Fruit fly (Drosophila melanogaster) whole organism, embryonic: ENCODE data around the gene eya.

ENCODE experiments used
- Antp ChIP-seq: fragments of 200-800 bp; sonication (Bioruptor generic); optimal IDR thresholded peaks from 3 replicates; lab custom pipeline; 2016; ENCODE audit warnings: missing biosample characterization, missing genetic modification characterization
- Blimp-1 ChIP-seq: fragments of 200-800 bp; sonication (Bioruptor generic); optimal IDR thresholded peaks from 3 replicates; lab custom pipeline; 2018; ENCODE audit warnings: missing biosample characterization, missing genetic modification characterization, mild to moderate bottlenecking, moderate library complexity, missing genetic modification reagents
- CG10431 ChIP-seq: fragments of 200-800 bp; sonication (Bioruptor generic); optimal IDR thresholded peaks from 3 replicates; lab custom pipeline; 2018; ENCODE audit warnings: missing biosample characterization, mild to moderate bottlenecking, missing genetic modification characterization
- CG10462 ChIP-seq: fragments of 200-800 bp; sonication (Bioruptor generic); optimal IDR thresholded peaks from 2 replicates; lab custom pipeline; 2016; ENCODE audit warnings: missing biosample characterization, missing genetic modification characterization
- CG1233 ChIP-seq: fragments of 200-800 bp; sonication (Bioruptor generic); optimal IDR thresholded peaks from 4 replicates; lab custom pipeline; 2018; ENCODE audit warnings: missing biosample characterization, mild to moderate bottlenecking, missing genetic modification characterization
- CG14014 ChIP-seq: fragments of 200-800 bp; sonication (Bioruptor generic); IDR thresholded peaks from 2 replicates; pipeline ENCODE4 v1.3.6; 2022; ENCODE audit warnings: missing biosample characterization, missing genetic modification characterization
- CG1647 ChIP-seq: fragments of 200-800 bp; sonication (Bioruptor generic); optimal IDR thresholded peaks from 3 replicates; lab custom pipeline; 2016; ENCODE audit warnings: missing biosample characterization, missing genetic modification characterization
- CG2875 ChIP-seq: fragments of 200-800 bp; sonication (Bioruptor generic); optimal IDR thresholded peaks from 2 replicates; lab custom pipeline; 2017; ENCODE audit warnings: missing biosample characterization, mild to moderate bottlenecking, missing genetic modification characterization, missing genetic modification reagents
- CG30020 ChIP-seq: fragments of 200-800 bp; optimal IDR thresholded peaks from 2 replicates; lab custom pipeline; 2019; ENCODE audit warnings: missing biosample characterization, mild to moderate bottlenecking, missing genetic modification characterization, moderate library complexity
- CG30403 ChIP-seq: fragments of 200-800 bp; sonication (Bioruptor generic); optimal IDR thresholded peaks from 3 replicates; lab custom pipeline; 2016; ENCODE audit warnings: missing biosample characterization, missing genetic modification characterization
- CG31441 ChIP-seq: fragments of 200-800 bp; sonication (Bioruptor generic); IDR thresholded peaks from 2 replicates; pipeline ENCODE4 v1.3.6; 2022; ENCODE audit warnings: missing biosample characterization, missing genetic modification characterization
- CG3847 ChIP-seq: fragments of 200-800 bp; sonication (Bioruptor generic); IDR thresholded peaks from 2 replicates; pipeline ENCODE4 v1.3.6; 2022; ENCODE audit warnings: missing biosample characterization, missing genetic modification characterization
- CG4424 ChIP-seq: fragments of 200-800 bp; sonication (Bioruptor generic); optimal IDR thresholded peaks from 3 replicates; lab custom pipeline; 2016; ENCODE audit warnings: missing biosample characterization, missing genetic modification characterization
- CG5953 ChIP-seq: fragments of 200-800 bp; sonication (Bioruptor generic); IDR thresholded peaks from 2 replicates; pipeline ENCODE4 v1.3.6; 2022; ENCODE audit warnings: missing biosample characterization, missing genetic modification characterization
- CG6654 ChIP-seq: fragments of 200-800 bp; sonication (Bioruptor generic); optimal IDR thresholded peaks from 2 replicates; lab custom pipeline; 2017; ENCODE audit warnings: missing biosample characterization, mild to moderate bottlenecking, missing genetic modification characterization
- CG7987 ChIP-seq: fragments of 200-800 bp; sonication (Bioruptor generic); optimal IDR thresholded peaks from 2 replicates; lab custom pipeline; 2018; ENCODE audit warnings: missing biosample characterization, mild to moderate bottlenecking, missing genetic modification characterization, moderate library complexity
- CG8089 ChIP-seq: fragments of 200-800 bp; sonication (Bioruptor generic); optimal IDR thresholded peaks from 3 replicates; lab custom pipeline; 2016; ENCODE audit warnings: missing biosample characterization, missing genetic modification characterization
- CG8924 ChIP-seq: fragments of 200-800 bp; optimal IDR thresholded peaks from 3 replicates; lab custom pipeline; 2019; ENCODE audit warnings: missing biosample characterization, mild to moderate bottlenecking, missing genetic modification characterization, moderate library complexity
- CoRest ChIP-seq: fragments of 200-800 bp; sonication (Bioruptor generic); optimal IDR thresholded peaks from 3 replicates; lab custom pipeline; 2018; ENCODE audit warnings: missing biosample characterization, mild to moderate bottlenecking, missing genetic modification characterization, moderate library complexity
- Dek ChIP-seq: fragments of 200-800 bp; sonication (Bioruptor generic); optimal IDR thresholded peaks from 3 replicates; lab custom pipeline; 2019; ENCODE audit warnings: missing biosample characterization, mild to moderate bottlenecking, missing genetic modification characterization, moderate library complexity
- Doc3 ChIP-seq: fragments of 200-800 bp; sonication (Bioruptor generic); IDR thresholded peaks from 3 replicates; pipeline ENCODE4 v1.3.6; 2022; ENCODE audit warnings: missing biosample characterization, missing genetic modification characterization; ENCODE audit not compliant: partially characterized antibody
- ERR ChIP-seq: fragments of 200-800 bp; sonication (Bioruptor generic); optimal IDR thresholded peaks from 2 replicates; lab custom pipeline; 2016; ENCODE audit warnings: missing biosample characterization, missing genetic modification characterization
- Hmx ChIP-seq: fragments of 200-800 bp; sonication (Bioruptor generic); optimal IDR thresholded peaks from 2 replicates; lab custom pipeline; 2016; ENCODE audit warnings: missing biosample characterization, missing genetic modification characterization
- Nf-YC ChIP-seq: fragments of 200-800 bp; optimal IDR thresholded peaks from 3 replicates; lab custom pipeline; 2019; ENCODE audit warnings: missing biosample characterization, mild to moderate bottlenecking, missing genetic modification characterization, moderate library complexity
- NfI ChIP-seq: fragments of 200-800 bp; sonication (Bioruptor generic); optimal IDR thresholded peaks from 3 replicates; lab custom pipeline; 2018; ENCODE audit warnings: missing biosample characterization, mild to moderate bottlenecking, missing genetic modification characterization, moderate library complexity
- Oli ChIP-seq: fragments of 200-800 bp; sonication (Bioruptor generic); optimal IDR thresholded peaks from 2 replicates; lab custom pipeline; 2018; ENCODE audit warnings: missing biosample characterization, mild to moderate bottlenecking, missing genetic modification characterization, moderate library complexity
- Poxn ChIP-seq: fragments of 200-800 bp; sonication (Bioruptor generic); IDR thresholded peaks from 2 replicates; pipeline ENCODE4 v1.3.6; 2022; ENCODE audit warnings: missing biosample characterization, missing genetic modification characterization
- Side ChIP-seq: fragments of 200-800 bp; sonication (Bioruptor generic); optimal IDR thresholded peaks from 2 replicates; lab custom pipeline; 2016; ENCODE audit warnings: missing biosample characterization, missing genetic modification characterization
- Six4 ChIP-seq: fragments of 200-800 bp; sonication (Bioruptor generic); optimal IDR thresholded peaks from 2 replicates; lab custom pipeline; 2016; ENCODE audit warnings: missing biosample characterization, missing genetic modification characterization
- Sox100B ChIP-seq: fragments of 200-800 bp; sonication (Bioruptor generic); optimal IDR thresholded peaks from 3 replicates; lab custom pipeline; 2018; ENCODE audit warnings: missing biosample characterization, mild to moderate bottlenecking, missing genetic modification characterization
- Trl ChIP-seq, 3 experiments: fragments of >200 bp in 2 of 3; fragments of 200-800 bp in 1 of 3; sonication (Bioruptor generic) in 1 of 3; optimal IDR thresholded peaks; 2 replicates in 1 of 3; 3 replicates in 2 of 3; lab custom pipeline; 2016 to 2017; ENCODE audit warnings: missing biosample characterization in 1 of 3, missing genetic modification characterization in 1 of 3
- al ChIP-seq: fragments of 200-800 bp; sonication (Bioruptor generic); IDR thresholded peaks from 2 replicates; pipeline ENCODE4 v1.3.6; 2022; ENCODE audit warnings: missing biosample characterization, missing genetic modification characterization
- ap ChIP-seq: fragments of 200-800 bp; sonication (Bioruptor generic); IDR thresholded peaks from 2 replicates; pipeline ENCODE4 v1.3.6; 2022; ENCODE audit warnings: missing biosample characterization, missing genetic modification characterization
- da ChIP-seq: fragments of 200-800 bp; sonication (Bioruptor generic); optimal IDR thresholded peaks from 2 replicates; lab custom pipeline; 2016; ENCODE audit warnings: missing biosample characterization, missing genetic modification characterization
- danr ChIP-seq: fragments of 200-800 bp; sonication (Bioruptor generic); IDR thresholded peaks from 2 replicates; pipeline ENCODE4 v1.3.6; 2022; ENCODE audit warnings: missing biosample characterization, missing genetic modification characterization
- exex ChIP-seq: fragments of 200-800 bp; sonication (Bioruptor generic); optimal IDR thresholded peaks from 4 replicates; lab custom pipeline; 2018; ENCODE audit warnings: missing biosample characterization, mild to moderate bottlenecking, missing genetic modification characterization, moderate library complexity
- fd96Cb ChIP-seq: fragments of 200-800 bp; sonication (Bioruptor generic); optimal IDR thresholded peaks from 2 replicates; lab custom pipeline; 2018; ENCODE audit warnings: missing biosample characterization, mild to moderate bottlenecking, missing genetic modification characterization, moderate library complexity
- gro ChIP-seq: fragments of 200-800 bp; sonication (Bioruptor generic); optimal IDR thresholded peaks from 2 replicates; lab custom pipeline; 2016; ENCODE audit warnings: missing biosample characterization, missing genetic modification characterization
- her ChIP-seq: fragments of 200-800 bp; sonication (Bioruptor generic); optimal IDR thresholded peaks from 2 replicates; lab custom pipeline; 2016; ENCODE audit warnings: missing biosample characterization, missing genetic modification characterization
- lola ChIP-seq, 3 experiments: fragments of >200 bp in 2 of 3; fragments of 200-800 bp in 1 of 3; sonication (Bioruptor generic) in 1 of 3; optimal IDR thresholded peaks; 2 replicates each; lab custom pipeline; 2017 to 2019; ENCODE audit warnings: missing biosample characterization in 3 of 3, missing genetic modification characterization in 3 of 3, mild to moderate bottlenecking in 1 of 3, moderate library complexity in 1 of 3
- maf-S ChIP-seq: fragments of 200-800 bp; sonication (Bioruptor generic); optimal IDR thresholded peaks from 2 replicates; lab custom pipeline; 2016; ENCODE audit warnings: missing biosample characterization, missing genetic modification characterization
- nmo ChIP-seq: fragments of 200-800 bp; sonication (Bioruptor generic); optimal IDR thresholded peaks from 2 replicates; lab custom pipeline; 2018; ENCODE audit warnings: missing biosample characterization, mild to moderate bottlenecking, missing genetic modification characterization, moderate library complexity
- pfk ChIP-seq: fragments of 200-800 bp; sonication (Bioruptor generic); optimal IDR thresholded peaks from 2 replicates; lab custom pipeline; 2018; ENCODE audit warnings: missing biosample characterization, mild to moderate bottlenecking, missing genetic modification characterization, moderate library complexity
- prd ChIP-seq, 3 experiments: fragments of >200 bp in 2 of 3; fragments of 200-800 bp in 1 of 3; sonication (Bioruptor generic) in 1 of 3; optimal IDR thresholded peaks in 2 of 3; IDR thresholded peaks in 1 of 3; 2 replicates in 2 of 3; 3 replicates in 1 of 3; pipeline versions ENCODE4 v1.3.6 to Lab custom; 2017 to 2022; ENCODE audit warnings: missing biosample characterization in 1 of 3, missing genetic modification characterization in 1 of 3
- run ChIP-seq: fragments of 200-800 bp; sonication (Bioruptor generic); optimal IDR thresholded peaks from 3 replicates; lab custom pipeline; 2018; ENCODE audit warnings: missing biosample characterization, mild to moderate bottlenecking, missing genetic modification characterization
- sc ChIP-seq, 3 experiments: fragments of >200 bp in 2 of 3; fragments of 200-800 bp in 1 of 3; sonication (Bioruptor generic) in 1 of 3; optimal IDR thresholded peaks; 2 replicates in 2 of 3; 3 replicates in 1 of 3; lab custom pipeline; 2017; ENCODE audit warnings: mild to moderate bottlenecking in 1 of 3, missing biosample characterization in 1 of 3, missing genetic modification characterization in 1 of 3, missing genetic modification reagents in 1 of 3
- tio ChIP-seq: fragments of 200-800 bp; sonication (Bioruptor generic); optimal IDR thresholded peaks from 2 replicates; lab custom pipeline; 2017; ENCODE audit warnings: missing biosample characterization, missing genetic modification characterization, inconsistent platforms
- ttk ChIP-seq: fragments of 200-800 bp; sonication (Bioruptor generic); IDR thresholded peaks from 2 replicates; pipeline ENCODE4 v2.1.2; 2022; ENCODE audit warnings: missing biosample characterization, missing genetic modification characterization
- wek ChIP-seq: fragments of 200-800 bp; sonication (Bioruptor generic); optimal IDR thresholded peaks from 3 replicates; lab custom pipeline; 2018; ENCODE audit warnings: missing biosample characterization, mild to moderate bottlenecking, missing genetic modification characterization, moderate library complexity

eya gene

DNA sequence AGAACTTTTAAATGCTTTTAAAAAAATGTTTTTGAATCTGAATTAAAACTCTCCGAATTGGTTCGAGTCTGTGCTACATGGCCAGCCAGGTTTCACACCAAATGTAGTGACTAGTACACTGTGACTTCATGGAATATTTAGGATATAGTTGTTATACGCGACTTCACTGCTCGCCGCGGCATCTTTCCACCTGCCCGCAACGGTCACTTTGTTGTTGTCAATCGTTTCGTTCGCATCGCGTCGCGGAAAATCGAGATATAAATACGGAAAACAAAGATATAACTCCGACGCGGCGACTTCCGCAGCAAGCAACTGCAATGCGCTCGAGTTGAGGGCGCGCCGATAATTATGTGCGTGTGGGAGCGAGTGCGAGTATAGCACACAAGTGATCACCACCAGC, 48.3 kb downstream of the eya start, which contains the start of gene CG31637 (continued):
- TF ChIP-seq Oli (tag; lab: Kevin White, UChicago): no peak
- TF ChIP-seq Nf-YC (tag; lab: Kevin White, UChicago): peak; percentile 77
- TF ChIP-seq Blimp-1 (GFP tag; lab: Kevin White, UChicago): no peak
- no peak for TF ChIP-seq da (GFP tag; lab: Kevin White, UChicago)
- TF ChIP-seq fd96Cb (tag; lab: Kevin White, UChicago): no peak
- no peak for TF ChIP-seq prd (optimal IDR thresholded peaks at IDR 0.05; lab: Kevin White, UChicago)
- no peak for TF ChIP-seq prd (GFP tag; IDR thresholded peaks at IDR 0.05; lab: Robert Waterston, UW)
- TF ChIP-seq Six4 (GFP tag; lab: Kevin White, UChicago): no peak
- TF ChIP-seq al (GFP tag; lab: Robert Waterston, UW): no peak
- TF ChIP-seq exex: peak; percentile 17
- TF ChIP-seq CoRest: peak; percentile 30
- peak; percentile 63 for TF ChIP-seq gro (GFP tag; lab: Kevin White, UChicago)
- no peak for TF ChIP-seq CG1647 (GFP tag; lab: Kevin White, UChicago)
- no peak for TF ChIP-seq lola (GFP tag; optimal IDR thresholded peaks at IDR 0.05; lab: Kevin White, UChicago)
- no peak for TF ChIP-seq CG30403 (GFP tag; lab: Kevin White, UChicago)
- no peak for TF ChIP-seq CG1233 (GFP tag; lab: Kevin White, UChicago)
- TF ChIP-seq run (tag; lab: Kevin White, UChicago): no peak
- TF ChIP-seq maf-S: no peak
- peak; percentile 59; the same call in 1 of the 2 replicates for TF ChIP-seq CG31441 (GFP tag; lab: Robert Waterston, UW)
- peak; percentile 2 for TF ChIP-seq CG8089 (GFP tag; lab: Kevin White, UChicago)
- no peak for TF ChIP-seq sc (optimal IDR thresholded peaks at IDR 0.05; lab: Kevin White, UChicago)
- TF ChIP-seq sc (GFP tag; optimal IDR thresholded peaks at IDR 0.05; lab: Kevin White, UChicago): no peak
- TF ChIP-seq wek (GFP tag; lab: Kevin White, UChicago): peak; percentile 61
- no peak for TF ChIP-seq Sox100B (GFP tag; lab: Kevin White, UChicago)
- no peak for TF ChIP-seq her (GFP tag; lab: Kevin White, UChicago)
- no peak for TF ChIP-seq ap (GFP tag; lab: Robert Waterston, UW)
- peak; percentile 2 for TF ChIP-seq CG10431 (GFP tag; lab: Kevin White, UChicago)
- 0 out of 2 replicates have a peak, but pooled peaks have one; percentile 49 for TF ChIP-seq CG5953
- no peak for TF ChIP-seq CG4424 (GFP tag; lab: Kevin White, UChicago)
- TF ChIP-seq CG2875: no peak
- TF ChIP-seq CG10462 (GFP tag; lab: Kevin White, UChicago): no peak
- TF ChIP-seq Hmx (GFP tag; lab: Kevin White, UChicago): no peak
- no peak for TF ChIP-seq NfI (GFP tag; lab: Kevin White, UChicago)
- no peak for TF ChIP-seq CG14014 (GFP tag; lab: Robert Waterston, UW)
- no peak for TF ChIP-seq Trl (optimal IDR thresholded peaks at IDR 0.05; lab: Kevin White, UChicago)
- TF ChIP-seq Trl (GFP tag; optimal IDR thresholded peaks at IDR 0.05; lab: Kevin White, UChicago): peak; percentile 21
- peak; percentile 40 for TF ChIP-seq Dek (tag; lab: Kevin White, UChicago)
- TF ChIP-seq Poxn: no peak
- TF ChIP-seq CG30020 (tag; lab: Kevin White, UChicago): peak; percentile 11
- TF ChIP-seq tio (GFP tag; lab: Kevin White, UChicago): no peak
- TF ChIP-seq Antp: no peak
- no peak for TF ChIP-seq pfk
- no peak for TF ChIP-seq Doc3
- TF ChIP-seq ERR (GFP tag; lab: Kevin White, UChicago): no peak
- TF ChIP-seq danr (GFP tag; lab: Robert Waterston, UW): no peak
- peak; percentile 12 for TF ChIP-seq CG7987
- peak; percentile 19 for TF ChIP-seq Side (GFP tag; lab: Kevin White, UChicago)
- TF ChIP-seq nmo (GFP tag; lab: Kevin White, UChicago): peak; percentile 63
- peak; percentile 42; the same call in 1 of the 2 replicates for TF ChIP-seq CG3847 (GFP tag; lab: Robert Waterston, UW)
- peak; percentile 43 for TF ChIP-seq CG8924 (tag; lab: Kevin White, UChicago)
- no peak for TF ChIP-seq CG6654 (GFP tag; lab: Kevin White, UChicago)
- TF ChIP-seq ttk (GFP tag; lab: Robert Waterston, UW): no peak; the same call in 1 of the 2 replicates
